Worm (Caenorhabditis elegans): ENCODE measurements around the gene clec-265.

DNA sequence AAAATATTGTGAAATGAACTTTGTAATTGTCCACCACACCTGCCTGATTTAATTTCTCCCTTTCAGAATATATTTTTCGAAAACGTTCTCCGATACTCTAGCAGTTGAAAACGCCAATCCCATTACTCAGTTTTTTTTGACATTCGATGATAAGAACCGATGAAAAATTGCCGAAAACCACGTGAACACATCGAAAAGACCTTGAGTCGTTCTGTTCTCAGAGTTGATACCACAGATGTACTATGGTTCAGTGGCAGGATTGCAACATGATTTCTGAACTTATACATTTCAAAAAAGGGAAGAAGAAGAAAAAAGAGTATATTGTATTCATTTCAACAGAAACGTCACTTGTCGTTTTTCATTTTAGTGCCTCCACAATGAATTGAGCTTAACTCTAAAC lies 11.6 kb upstream of the clec-265 start:
- TF ChIP-seq dao-5 (tag; optimal IDR thresholded peaks at IDR 0.05), result no peak
- no peak for TF ChIP-seq him-1 (tag; optimal IDR thresholded peaks at IDR 0.05)
- no peak for TF ChIP-seq W03F9.2 (tag; optimal IDR thresholded peaks at IDR 0.05)

All from whole organism, L4/young adult.